Fruit fly (Drosophila melanogaster) whole organism, embryonic: Measurements from ENCODE around the gene Vha16-3.

ENCODE experiments used
- Atf6 ChIP-seq: fragments of 200-800 bp; sonication (Bioruptor generic); IDR thresholded peaks from 2 replicates; pipeline ENCODE4 v1.3.6; 2022; ENCODE audit warnings: missing biosample characterization, missing genetic modification characterization
- Blimp-1 ChIP-seq: fragments of 200-800 bp; sonication (Bioruptor generic); optimal IDR thresholded peaks from 3 replicates; lab custom pipeline; 2018; ENCODE audit warnings: missing biosample characterization, missing genetic modification characterization, mild to moderate bottlenecking, moderate library complexity, missing genetic modification reagents
- BtbVII ChIP-seq: fragments of 200-800 bp; sonication (Bioruptor generic); optimal IDR thresholded peaks from 3 replicates; lab custom pipeline; 2017; ENCODE audit warnings: missing biosample characterization, mild to moderate bottlenecking, missing genetic modification characterization
- CG11085 ChIP-seq: fragments of 200-800 bp; sonication (Bioruptor generic); IDR thresholded peaks from 2 replicates; pipeline ENCODE4 v1.3.6; 2022; ENCODE audit warnings: missing biosample characterization, missing genetic modification characterization
- CG12744 ChIP-seq: fragments of 200-800 bp; sonication (Bioruptor generic); optimal IDR thresholded peaks from 2 replicates; lab custom pipeline; 2016; ENCODE audit warnings: missing biosample characterization, missing genetic modification characterization
- CG12769 ChIP-seq: fragments of 200-800 bp; sonication (Bioruptor generic); optimal IDR thresholded peaks from 2 replicates; lab custom pipeline; 2019; ENCODE audit warnings: missing biosample characterization, mild to moderate bottlenecking, missing genetic modification characterization, moderate library complexity
- CG13424 ChIP-seq: fragments of 200-800 bp; sonication (Bioruptor generic); optimal IDR thresholded peaks from 2 replicates; lab custom pipeline; 2019; ENCODE audit warnings: missing biosample characterization, mild to moderate bottlenecking, missing genetic modification characterization, moderate library complexity
- CG13624 ChIP-seq: fragments of 200-800 bp; sonication (Bioruptor generic); optimal IDR thresholded peaks from 2 replicates; lab custom pipeline; 2016; ENCODE audit warnings: missing biosample characterization, missing genetic modification characterization
- CG14710 ChIP-seq: fragments of 200-800 bp; sonication (Bioruptor generic); optimal IDR thresholded peaks from 3 replicates; lab custom pipeline; 2019; ENCODE audit warnings: missing biosample characterization, mild to moderate bottlenecking, missing genetic modification characterization, moderate library complexity
- CG15601 ChIP-seq: fragments of 200-800 bp; sonication (Bioruptor generic); optimal IDR thresholded peaks from 3 replicates; lab custom pipeline; 2019; ENCODE audit warnings: missing biosample characterization, mild to moderate bottlenecking, missing genetic modification characterization, moderate library complexity
- CG1647 ChIP-seq: fragments of 200-800 bp; sonication (Bioruptor generic); optimal IDR thresholded peaks from 3 replicates; lab custom pipeline; 2016; ENCODE audit warnings: missing biosample characterization, missing genetic modification characterization
- CG17186 ChIP-seq: fragments of 200-800 bp; sonication (Bioruptor generic); optimal IDR thresholded peaks from 3 replicates; lab custom pipeline; 2017; ENCODE audit warnings: missing biosample characterization, missing genetic modification reagents, missing genetic modification characterization
- CG18599 ChIP-seq: fragments of 200-800 bp; sonication (Bioruptor generic); optimal IDR thresholded peaks from 3 replicates; lab custom pipeline; 2017; ENCODE audit warnings: missing biosample characterization, missing genetic modification characterization, mild to moderate bottlenecking, moderate library complexity, missing genetic modification reagents
- CG2116 ChIP-seq: fragments of 200-800 bp; sonication (Bioruptor generic); optimal IDR thresholded peaks from 3 replicates; lab custom pipeline; 2018; ENCODE audit warnings: missing biosample characterization, mild to moderate bottlenecking, missing genetic modification characterization
- CG3065 ChIP-seq: fragments of 200-800 bp; sonication (Bioruptor generic); optimal IDR thresholded peaks from 2 replicates; lab custom pipeline; 2016; ENCODE audit warnings: missing biosample characterization, missing genetic modification characterization
- CG31365 ChIP-seq: fragments of 200-800 bp; sonication (Bioruptor generic); optimal IDR thresholded peaks from 2 replicates; lab custom pipeline; 2018; ENCODE audit warnings: missing biosample characterization, mild to moderate bottlenecking, missing genetic modification characterization
- CG34376 ChIP-seq: fragments of 200-800 bp; sonication (Bioruptor generic); optimal IDR thresholded peaks from 2 replicates; lab custom pipeline; 2018; ENCODE audit warnings: missing biosample characterization, mild to moderate bottlenecking, missing genetic modification characterization
- CG4854 ChIP-seq: fragments of 200-800 bp; sonication (Bioruptor generic); optimal IDR thresholded peaks from 2 replicates; lab custom pipeline; 2016; ENCODE audit warnings: missing biosample characterization, missing genetic modification characterization, inconsistent platforms
- CG6683 ChIP-seq: fragments of 200-800 bp; sonication (Bioruptor generic); optimal IDR thresholded peaks from 2 replicates; lab custom pipeline; 2017; ENCODE audit warnings: missing biosample characterization, mild to moderate bottlenecking, missing genetic modification characterization, missing genetic modification reagents
- CG7839 ChIP-seq: fragments of 200-800 bp; sonication (Bioruptor generic); optimal IDR thresholded peaks from 3 replicates; lab custom pipeline; 2018; ENCODE audit warnings: missing biosample characterization, mild to moderate bottlenecking, missing genetic modification characterization, moderate library complexity
- CG8765 ChIP-seq: fragments of 200-800 bp; sonication (Bioruptor generic); IDR thresholded peaks from 2 replicates; pipeline ENCODE4 v1.3.6; 2022; ENCODE audit warnings: missing biosample characterization, missing genetic modification characterization
- Chrac-16 ChIP-seq: fragments of 200-800 bp; sonication (Bioruptor generic); optimal IDR thresholded peaks from 3 replicates; lab custom pipeline; 2016; ENCODE audit warnings: missing biosample characterization, missing genetic modification characterization
- CoRest ChIP-seq: fragments of 200-800 bp; sonication (Bioruptor generic); optimal IDR thresholded peaks from 3 replicates; lab custom pipeline; 2018; ENCODE audit warnings: missing biosample characterization, mild to moderate bottlenecking, missing genetic modification characterization, moderate library complexity
- Dll ChIP-seq: fragments of 200-800 bp; sonication (Bioruptor generic); IDR thresholded peaks from 4 replicates; pipeline ENCODE4 v1.3.6; 2022; ENCODE audit warnings: missing biosample characterization, missing genetic modification characterization; ENCODE audit not compliant: partially characterized antibody
- Eip74EF ChIP-seq, 2 experiments: fragments of 200-800 bp in 1 of 2; fragments of >200 bp in 1 of 2; sonication (Bioruptor generic) in 1 of 2; optimal IDR thresholded peaks; 2 replicates each; lab custom pipeline; 2017 to 2019; ENCODE audit warnings: missing biosample characterization in 2 of 2, missing genetic modification characterization in 2 of 2, mild to moderate bottlenecking in 1 of 2, moderate library complexity in 1 of 2
- Ets97D ChIP-seq: fragments of 200-800 bp; sonication (Bioruptor generic); optimal IDR thresholded peaks from 3 replicates; lab custom pipeline; 2016; ENCODE audit warnings: missing biosample characterization, missing genetic modification characterization
- H15 ChIP-seq: fragments of 200-800 bp; sonication (Bioruptor generic); IDR thresholded peaks from 3 replicates; pipeline ENCODE4 v1.3.6; 2022; ENCODE audit warnings: missing biosample characterization, missing genetic modification characterization
- HLH3B ChIP-seq: fragments of 200-800 bp; sonication (Bioruptor generic); IDR thresholded peaks from 2 replicates; pipeline ENCODE4 v1.3.6; 2022; ENCODE audit warnings: missing biosample characterization, missing genetic modification characterization
- HLH4C ChIP-seq: fragments of 200-800 bp; sonication (Bioruptor generic); IDR thresholded peaks from 3 replicates; pipeline ENCODE4 v1.3.6; 2022; ENCODE audit warnings: missing biosample characterization, missing genetic modification characterization; ENCODE audit not compliant: partially characterized antibody
- Hr3 ChIP-seq: fragments of 200-800 bp; sonication (Bioruptor generic); optimal IDR thresholded peaks from 3 replicates; lab custom pipeline; 2016; ENCODE audit warnings: missing biosample characterization, missing genetic modification characterization
- Med ChIP-seq: fragments of 200-800 bp; sonication (Bioruptor generic); peaks from one replicate; lab custom pipeline; 2016; ENCODE audit warnings: missing biosample characterization, missing genetic modification characterization, mild to moderate bottlenecking, inconsistent platforms, moderate library complexity
- NC2β ChIP-seq: fragments of 200-800 bp; sonication (Bioruptor generic); optimal IDR thresholded peaks from 2 replicates; lab custom pipeline; 2016; ENCODE audit warnings: missing biosample characterization, missing genetic modification characterization
- Six4 ChIP-seq: fragments of 200-800 bp; sonication (Bioruptor generic); optimal IDR thresholded peaks from 2 replicates; lab custom pipeline; 2016; ENCODE audit warnings: missing biosample characterization, missing genetic modification characterization
- Sry-β ChIP-seq: fragments of 200-800 bp; sonication (Bioruptor generic); optimal IDR thresholded peaks from 2 replicates; lab custom pipeline; 2018; ENCODE audit warnings: missing biosample characterization, mild to moderate bottlenecking, missing genetic modification characterization, moderate library complexity
- Sry-δ ChIP-seq: fragments of 200-800 bp; sonication (Bioruptor generic); optimal IDR thresholded peaks from 2 replicates; lab custom pipeline; 2016; ENCODE audit warnings: missing biosample characterization, missing genetic modification characterization
- Tbp ChIP-seq: fragments of >200 bp; optimal IDR thresholded peaks from 2 replicates; lab custom pipeline; 2018; ENCODE audit warnings: missing biosample characterization, missing genetic modification characterization
- ase ChIP-seq: fragments of 200-800 bp; sonication (Bioruptor generic); IDR thresholded peaks from 3 replicates; pipeline ENCODE4 v1.3.6; 2022; ENCODE audit warnings: missing biosample characterization, missing genetic modification characterization
- bab2 ChIP-seq: fragments of 200-800 bp; sonication (Bioruptor generic); optimal IDR thresholded peaks from 2 replicates; lab custom pipeline; 2016; ENCODE audit warnings: missing biosample characterization, missing genetic modification characterization
- br ChIP-seq: fragments of >200 bp; optimal IDR thresholded peaks from 2 replicates; lab custom pipeline; 2017
- caup ChIP-seq: fragments of 200-800 bp; sonication (Bioruptor generic); optimal IDR thresholded peaks from 3 replicates; lab custom pipeline; 2017; ENCODE audit warnings: missing biosample characterization, mild to moderate bottlenecking, missing genetic modification characterization, moderate library complexity; ENCODE audit not compliant: severe bottlenecking
- chif ChIP-seq, 2 experiments: fragments of 200-800 bp; sonication (Bioruptor generic); optimal IDR thresholded peaks; 3 replicates each; lab custom pipeline; 2016; ENCODE audit warnings: missing biosample characterization in 2 of 2, missing genetic modification characterization in 2 of 2
- ci ChIP-seq: fragments of 200-800 bp; sonication (Bioruptor generic); IDR thresholded peaks from 3 replicates; pipeline ENCODE4 v1.3.6; 2022; ENCODE audit warnings: missing biosample characterization, missing genetic modification characterization
- crol ChIP-seq: fragments of 200-800 bp; sonication (Bioruptor generic); IDR thresholded peaks from 2 replicates; pipeline ENCODE4 v1.3.6; 2022; ENCODE audit warnings: missing biosample characterization, missing genetic modification characterization
- jigr1 ChIP-seq: fragments of 200-800 bp; sonication (Bioruptor generic); IDR thresholded peaks from 3 replicates; pipeline ENCODE4 v1.3.6; 2022; ENCODE audit warnings: missing biosample characterization, missing genetic modification characterization
- jumu ChIP-seq: fragments of 200-800 bp; sonication (Bioruptor generic); optimal IDR thresholded peaks from 3 replicates; lab custom pipeline; 2016; ENCODE audit warnings: missing biosample characterization, missing genetic modification characterization
- lola ChIP-seq, 3 experiments: fragments of >200 bp in 2 of 3; fragments of 200-800 bp in 1 of 3; sonication (Bioruptor generic) in 1 of 3; optimal IDR thresholded peaks; 2 replicates each; lab custom pipeline; 2017 to 2019; ENCODE audit warnings: missing biosample characterization in 3 of 3, missing genetic modification characterization in 3 of 3, mild to moderate bottlenecking in 1 of 3, moderate library complexity in 1 of 3
- pb ChIP-seq: fragments of 200-800 bp; sonication (Bioruptor generic); optimal IDR thresholded peaks from 3 replicates; lab custom pipeline; 2016; ENCODE audit warnings: missing biosample characterization, missing genetic modification characterization
- salm ChIP-seq: fragments of 200-800 bp; sonication (Bioruptor generic); optimal IDR thresholded peaks from 2 replicates; lab custom pipeline; 2018; ENCODE audit warnings: missing biosample characterization, mild to moderate bottlenecking, missing genetic modification characterization
- sug ChIP-seq: fragments of 200-800 bp; optimal IDR thresholded peaks from 2 replicates; lab custom pipeline; 2019; ENCODE audit warnings: missing biosample characterization, mild to moderate bottlenecking, missing genetic modification characterization, moderate library complexity
- zfh2 ChIP-seq: fragments of 200-800 bp; sonication (Bioruptor generic); optimal IDR thresholded peaks from 2 replicates; lab custom pipeline; 2016; ENCODE audit warnings: missing biosample characterization, missing genetic modification characterization

The Vha16-3 gene

DNA sequence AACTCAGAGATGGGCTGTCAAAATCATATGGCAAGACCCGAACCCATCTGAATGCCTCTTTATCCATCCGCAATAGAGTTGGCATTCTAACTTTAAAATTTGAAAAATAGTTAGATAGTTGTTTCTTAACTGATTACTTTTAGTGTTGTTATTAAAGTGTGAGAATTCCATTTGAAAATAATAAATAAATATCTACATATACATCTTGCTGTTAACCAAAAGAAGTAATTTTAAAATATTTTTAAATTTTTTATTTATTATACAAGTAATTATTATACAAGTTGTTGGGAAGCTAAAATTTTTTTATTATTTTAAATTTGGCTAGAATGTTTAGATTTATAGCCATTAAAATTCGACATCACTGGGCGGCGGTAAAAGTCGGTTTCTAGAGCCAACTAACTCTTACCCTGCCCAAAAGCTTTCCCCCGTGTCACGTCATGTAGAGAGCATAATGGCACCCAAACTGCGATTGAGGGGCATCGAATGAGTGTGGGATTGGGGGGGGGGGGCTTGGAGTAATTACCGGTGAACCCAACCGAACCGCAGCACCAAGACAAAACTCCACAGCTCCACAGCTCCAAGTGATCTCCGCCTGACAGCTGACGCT is 29.5 kb upstream of the Vha16-3 start (continued):
- TF ChIP-seq Blimp-1: peak; percentile 44
- TF ChIP-seq CG15601: peak; percentile 11
- no peak for TF ChIP-seq CG4854
- no peak for TF ChIP-seq zfh2 (GFP tag; lab: Kevin White, UChicago)
- TF ChIP-seq sug (tag; lab: Kevin White, UChicago): no peak
- no peak for TF ChIP-seq CG3065
- peak; percentile 48; the same call in 1 of the 2 replicates for TF ChIP-seq crol (GFP tag; lab: Robert Waterston, UW)
- TF ChIP-seq Ets97D (GFP tag; lab: Kevin White, UChicago): no peak
- no peak for TF ChIP-seq CG6683 (GFP tag; lab: Kevin White, UChicago)
- TF ChIP-seq Chrac-16 (GFP tag; lab: Kevin White, UChicago): no peak
- no peak for TF ChIP-seq CG8765 (GFP tag; lab: Robert Waterston, UW)
- TF ChIP-seq br: no peak
- TF ChIP-seq pb: no peak
- TF ChIP-seq CG34376: no peak
- no peak for TF ChIP-seq CG31365 (tag; lab: Kevin White, UChicago)
- TF ChIP-seq CG18599 (GFP tag; lab: Kevin White, UChicago): no peak
- TF ChIP-seq CG17186: no peak
- TF ChIP-seq Sry-δ (GFP tag; lab: Kevin White, UChicago): no peak
- no peak for TF ChIP-seq CG1647
- TF ChIP-seq jigr1 (GFP tag; lab: Robert Waterston, UW): no peak
- TF ChIP-seq HLH4C (GFP tag; lab: Robert Waterston, UW): no peak
- no peak for TF ChIP-seq jumu (GFP tag; lab: Kevin White, UChicago)
- TF ChIP-seq NC2β: no peak
- TF ChIP-seq H15 (GFP tag; lab: Robert Waterston, UW): no peak
- TF ChIP-seq Dll: no peak
- TF ChIP-seq Eip74EF (GFP tag; optimal IDR thresholded peaks at IDR 0.05; lab: Kevin White, UChicago): no peak
- TF ChIP-seq CG11085 (GFP tag; lab: Robert Waterston, UW): no peak
- no peak for TF ChIP-seq Atf6
- TF ChIP-seq Hr3: no peak
- no peak for TF ChIP-seq CG12744 (GFP tag; lab: Kevin White, UChicago)
- no peak for TF ChIP-seq caup (GFP tag; lab: Kevin White, UChicago)
- no peak for TF ChIP-seq salm
- peak; percentile 34 for TF ChIP-seq CG12769 (tag; lab: Kevin White, UChicago)
- no peak for TF ChIP-seq chif (GFP tag; optimal IDR thresholded peaks at IDR 0.05; lab: Kevin White, UChicago)
- peak; percentile 17 for TF ChIP-seq Med
- TF ChIP-seq Six4: no peak
- TF ChIP-seq ci (GFP tag; lab: Robert Waterston, UW): peak; percentile 46; the same call in 1 of the 3 replicates
- peak; percentile 82 for TF ChIP-seq Sry-β (GFP tag; lab: Kevin White, UChicago)
- TF ChIP-seq lola (GFP tag; optimal IDR thresholded peaks at IDR 0.05; lab: Kevin White, UChicago): peak in 1 of 3 experiments; percentile 40
- TF ChIP-seq CG2116 (GFP tag; lab: Kevin White, UChicago): no peak
- TF ChIP-seq CG7839 (tag; lab: Kevin White, UChicago): peak; percentile 47
- TF ChIP-seq BtbVII (GFP tag; lab: Kevin White, UChicago): no peak
- no peak for TF ChIP-seq CG13624
- peak; percentile 33 for TF ChIP-seq CG14710 (tag; lab: Kevin White, UChicago)
- peak; percentile 40 for TF ChIP-seq CoRest (tag; lab: Kevin White, UChicago)
- no peak for TF ChIP-seq HLH3B (GFP tag; lab: Robert Waterston, UW)
- TF ChIP-seq ase (GFP tag; lab: Robert Waterston, UW): no peak
- no peak for TF ChIP-seq bab2 (GFP tag; lab: Kevin White, UChicago)
- peak; percentile 33 for TF ChIP-seq CG13424 (tag; lab: Kevin White, UChicago)
- no peak for TF ChIP-seq Tbp (GFP tag; lab: Kevin White, UChicago)
